Worm (Caenorhabditis elegans) whole organism, L3 larva: ENCODE results near the gene fbxa-153.
A peak's percentile ranks its signal among the peaks of the same experiment; 100 is the strongest.

ENCODE experiments used
- ama-1 ChIP-seq: fragments of 150-350 bp; optimal IDR thresholded peaks from 2 replicates; lab custom pipeline; 2018
- ceh-16 ChIP-seq: sonication (generic microtip); optimal IDR thresholded peaks from 2 replicates; lab custom pipeline; 2017; ENCODE audit warnings: missing biosample characterization, missing genetic modification characterization
- ceh-9 ChIP-seq: sonication (generic microtip); optimal IDR thresholded peaks from 2 replicates; lab custom pipeline; 2018; ENCODE audit warnings: missing biosample characterization, missing genetic modification characterization
- egl-27 ChIP-seq: sonication (generic microtip); optimal IDR thresholded peaks from 4 replicates; lab custom pipeline; 2017; ENCODE audit warnings: missing biosample characterization, missing genetic modification reagents, missing genetic modification characterization
- elt-1 ChIP-seq: fragments of 150-350 bp; optimal IDR thresholded peaks from 2 replicates; lab custom pipeline; 2014; ENCODE audit warnings: missing biosample characterization, missing genetic modification characterization
- elt-2 ChIP-seq: sonication (generic microtip); optimal IDR thresholded peaks from 2 replicates; lab custom pipeline; 2016; ENCODE audit warnings: missing genetic modification reagents, mild to moderate bottlenecking, missing genetic modification characterization, missing compliant biosample characterization
- elt-3 ChIP-seq, 3 experiments: fragments of 150-350 bp in 1 of 3; sonication (generic microtip) in 2 of 3; optimal IDR thresholded peaks; 2 replicates in 2 of 3; 4 replicates in 1 of 3; lab custom pipeline; 2014 to 2017; ENCODE audit warnings: missing biosample characterization in 3 of 3, missing genetic modification characterization in 3 of 3
- fkh-10 ChIP-seq: sonication (generic microtip); optimal IDR thresholded peaks from 2 replicates; lab custom pipeline; 2017; ENCODE audit warnings: missing biosample characterization, missing genetic modification reagents, missing genetic modification characterization
- fkh-2 ChIP-seq: fragments of 150-350 bp; optimal IDR thresholded peaks from 2 replicates; lab custom pipeline; 2014; ENCODE audit warnings: missing biosample characterization, missing genetic modification reagents, missing genetic modification characterization
- lin-39 ChIP-seq: fragments of 150-350 bp; optimal IDR thresholded peaks from 2 replicates; lab custom pipeline; 2018; ENCODE audit warnings: missing biosample characterization, missing genetic modification reagents, missing genetic modification characterization
- nfya-1 ChIP-seq: sonication (generic microtip); optimal IDR thresholded peaks from 2 replicates; lab custom pipeline; 2017; ENCODE audit warnings: missing genetic modification characterization, mild to moderate bottlenecking, missing compliant biosample characterization, antibody characterized with exemption, moderate library complexity; ENCODE audit not compliant: insufficient read depth
- nhr-23 ChIP-seq: fragments of 150-350 bp; optimal IDR thresholded peaks from 2 replicates; lab custom pipeline; 2014; ENCODE audit warnings: missing biosample characterization, missing genetic modification reagents, missing genetic modification characterization
- nhr-67 ChIP-seq: fragments of 150-350 bp; optimal IDR thresholded peaks from 2 replicates; lab custom pipeline; 2014; ENCODE audit warnings: missing biosample characterization, missing genetic modification characterization
- tbx-2 ChIP-seq: sonication (generic microtip); optimal IDR thresholded peaks from 2 replicates; lab custom pipeline; 2016; ENCODE audit warnings: mild to moderate bottlenecking, missing genetic modification characterization, missing compliant biosample characterization
- ztf-11 ChIP-seq: fragments of 150-350 bp; optimal IDR thresholded peaks from 2 replicates; lab custom pipeline; 2014; ENCODE audit warnings: missing biosample characterization, missing genetic modification characterization

The fbxa-153 gene

ce11 chrV:15563477-15563876, 46.7 kb downstream of the fbxa-153 start:
- TF ChIP-seq fkh-10 (GFP tag; lab: Kevin White, UChicago) (peak; percentile 80), ceh-16 (tag; lab: Kevin White, UChicago) (no peak)

- TF ChIP-seq nfya-1 (peak; percentile 51), ama-1 (lab: Kevin White, UChicago) (no peak)
Measured at ce11 chrV:15562541-15562940, 47.6 kb downstream of the fbxa-153 start.

ce11 chrV:15559729-15560128, 50.5 kb downstream of the fbxa-153 start:
- TF ChIP-seq egl-27 (tag; lab: Kevin White, UChicago) (no peak), ceh-9 (no peak), nhr-23 (tag; lab: Kevin White, UChicago) (no peak), ama-1 (lab: Kevin White, UChicago) (no peak), lin-39 (no peak), elt-1 (tag; lab: Kevin White, UChicago) (peak; percentile 0), elt-3 (tag; optimal IDR thresholded peaks at IDR 0.05; lab: Kevin White, UChicago) (no peak)

ce11 chrV:15559047-15559446, 51.1 kb downstream of the fbxa-153 start, which contains the start of gene acr-18:
Gene acr-18, minus strand, starts transcription at chrV:15559147.
- TF ChIP-seq nhr-67 (tag; lab: Kevin White, UChicago) (no peak), ztf-11 (tag; lab: Kevin White, UChicago) (no peak), fkh-2 (tag; lab: Kevin White, UChicago) (no peak), ceh-9 (no peak), elt-2 (tag; lab: Kevin White, UChicago) (no peak), tbx-2 (tag; lab: Kevin White, UChicago) (no peak), ama-1 (lab: Kevin White, UChicago) (no peak), ceh-16 (tag; lab: Kevin White, UChicago) (no peak)
